Worm (Caenorhabditis elegans): ENCODE results near the gene srsx-14.
A peak's percentile ranks its signal among the peaks of the same experiment; 100 is the strongest.

srsx-14 gene

ce11 chrIV:5593804-5594214, 33.1 kb downstream of the srsx-14 start (continued):
- TF ChIP-seq R02D3.7 (tag; optimal IDR thresholded peaks at IDR 0.05): no peak
- no peak for TF ChIP-seq daf-12 (tag; optimal IDR thresholded peaks at IDR 0.05)
- TF ChIP-seq lsy-12 (tag; optimal IDR thresholded peaks at IDR 0.05): peak; percentile 0
- TF ChIP-seq ceh-82 (tag; optimal IDR thresholded peaks at IDR 0.05): no peak
- TF ChIP-seq fos-1 (tag; optimal IDR thresholded peaks at IDR 0.05): no peak
- TF ChIP-seq pqm-1 (tag; optimal IDR thresholded peaks at IDR 0.05): no peak
- peak; percentile 100 for TF ChIP-seq pha-4 (tag; optimal IDR thresholded peaks at IDR 0.05)
- TF ChIP-seq nhr-43 (tag; optimal IDR thresholded peaks at IDR 0.05; ENCODE audit: poor library complexity, severe bottlenecking): peak; percentile 51
- no peak for TF ChIP-seq ceh-16 (tag; optimal IDR thresholded peaks at IDR 0.05)
- peak; percentile 30 for TF ChIP-seq jun-1 (tag; optimal IDR thresholded peaks at IDR 0.05)
- no peak for TF ChIP-seq elt-2 (tag; optimal IDR thresholded peaks at IDR 0.05)
- TF ChIP-seq aly-2 (tag; optimal IDR thresholded peaks at IDR 0.05): no peak
- no peak for TF ChIP-seq nhr-76 (tag; optimal IDR thresholded peaks at IDR 0.05)
- no peak for TF ChIP-seq fkh-10 (GFP tag; optimal IDR thresholded peaks at IDR 0.05)

DNA sequence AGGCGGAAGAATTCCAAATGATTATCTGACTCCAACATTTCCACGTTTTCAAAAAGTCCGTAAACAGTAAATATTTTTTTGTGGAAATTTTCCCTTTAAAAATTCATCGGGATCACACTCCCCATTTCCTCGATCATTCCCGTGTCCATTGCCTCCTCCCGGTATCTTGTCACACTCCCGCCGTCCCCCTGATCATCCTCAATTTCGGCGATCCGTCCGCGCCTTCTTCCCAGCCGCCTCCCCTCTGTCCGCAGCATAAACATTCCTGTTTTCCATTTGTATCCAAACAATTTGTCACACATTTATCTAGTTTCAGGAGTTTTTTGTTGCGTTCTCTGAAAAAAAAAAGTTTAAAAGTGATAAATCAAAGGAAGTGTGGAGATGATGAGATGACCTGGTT, 34.0 kb downstream of the srsx-14 start:
- TF ChIP-seq nhr-28 (tag; optimal IDR thresholded peaks at IDR 0.05) (no peak), nhr-43 (tag; optimal IDR thresholded peaks at IDR 0.05; ENCODE audit: poor library complexity, severe bottlenecking) (peak; percentile 4)

DNA sequence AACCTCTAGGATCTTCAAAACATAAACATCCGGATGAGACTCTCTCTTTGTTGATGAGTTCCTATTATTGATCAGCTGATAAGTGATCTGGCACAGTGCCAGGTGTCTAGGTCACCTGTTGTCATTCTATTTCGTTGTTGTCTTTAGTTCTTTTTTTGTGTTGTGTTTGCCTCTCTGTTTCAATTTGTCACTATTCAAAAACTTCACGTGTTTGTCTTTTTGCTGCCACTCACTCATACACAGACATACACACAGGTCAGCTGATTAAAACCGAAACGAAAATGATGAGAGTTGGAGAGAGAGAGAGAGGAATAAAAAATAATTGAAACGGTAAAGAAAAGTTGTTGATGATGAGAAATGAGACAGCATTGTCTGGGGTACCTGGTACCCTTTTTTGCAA, 35.8 kb downstream of the srsx-14 start:
- TF ChIP-seq lin-39 (tag; optimal IDR thresholded peaks at IDR 0.05) (peak; percentile 42), pqm-1 (tag; optimal IDR thresholded peaks at IDR 0.05) (peak; percentile 94), elt-2 (tag; optimal IDR thresholded peaks at IDR 0.05) (peak; percentile 87), egl-5 (tag; optimal IDR thresholded peaks at IDR 0.05) (peak; percentile 25), pha-4 (tag; optimal IDR thresholded peaks at IDR 0.05) (peak; percentile 99), skn-1 (tag; optimal IDR thresholded peaks at IDR 0.05) (peak; percentile 71), lsy-12 (tag; optimal IDR thresholded peaks at IDR 0.05) (peak; percentile 64), tbx-2 (tag; optimal IDR thresholded peaks at IDR 0.05) (peak; percentile 3), hmg-11 (tag; optimal IDR thresholded peaks at IDR 0.05) (no peak), jun-1 (tag; optimal IDR thresholded peaks at IDR 0.05) (peak; percentile 85), nhr-43 (tag; optimal IDR thresholded peaks at IDR 0.05; ENCODE audit: poor library complexity, severe bottlenecking) (peak; percentile 14), egl-27 (tag; optimal IDR thresholded peaks at IDR 0.05) (no peak), nhr-23 (tag; optimal IDR thresholded peaks at IDR 0.05) (peak; percentile 64), nhr-25 (tag; optimal IDR thresholded peaks at IDR 0.05) (peak; percentile 77), ceh-9 (tag; optimal IDR thresholded peaks at IDR 0.05) (no peak), nfya-1 (tag; optimal IDR thresholded peaks at IDR 0.05; ENCODE audit: insufficient read depth) (peak; percentile 54), eor-1 (tag; optimal IDR thresholded peaks at IDR 0.05) (no peak), R02D3.7 (tag; optimal IDR thresholded peaks at IDR 0.05) (no peak), snpc-4 (tag; optimal IDR thresholded peaks at IDR 0.05) (no peak), nhr-12 (tag; optimal IDR thresholded peaks at IDR 0.05) (no peak), ZK546.5 (tag; optimal IDR thresholded peaks at IDR 0.05) (no peak), ceh-16 (tag; optimal IDR thresholded peaks at IDR 0.05) (no peak), nhr-77 (tag; optimal IDR thresholded peaks at IDR 0.05) (no peak), sea-2 (GFP tag; optimal IDR thresholded peaks at IDR 0.05) (no peak), ztf-11 (tag; optimal IDR thresholded peaks at IDR 0.05) (no peak)

DNA sequence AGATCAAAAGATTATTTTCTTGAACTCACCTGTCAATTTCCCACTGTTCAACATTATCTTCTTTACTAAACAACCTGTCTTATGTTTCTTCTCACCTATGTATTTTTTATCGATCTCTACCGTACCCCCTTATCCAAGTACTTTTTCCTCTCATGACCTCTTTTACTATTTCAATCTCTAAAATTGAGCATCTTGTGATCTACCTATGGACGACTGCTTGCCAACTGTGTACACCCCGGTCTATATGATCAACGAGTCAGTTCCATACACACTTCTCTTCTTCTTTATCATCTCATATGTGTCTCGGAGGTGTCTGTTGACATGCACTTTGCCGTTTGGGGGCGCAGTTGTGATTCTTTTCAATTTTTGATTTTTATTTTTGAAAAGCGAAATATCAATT, 36.8 kb downstream of the srsx-14 start:
- TF ChIP-seq nfya-1 (tag; optimal IDR thresholded peaks at IDR 0.05; ENCODE audit: insufficient read depth): peak; percentile 33
- TF ChIP-seq ama-1 (optimal IDR thresholded peaks at IDR 0.05): no peak
- TF ChIP-seq elt-2 (tag; optimal IDR thresholded peaks at IDR 0.05): peak; percentile 70
- TF ChIP-seq jun-1 (tag; optimal IDR thresholded peaks at IDR 0.05): peak; percentile 50
- TF ChIP-seq pqm-1 (tag; optimal IDR thresholded peaks at IDR 0.05): peak; percentile 84
- TF ChIP-seq nhr-237 (tag; optimal IDR thresholded peaks at IDR 0.05): no peak
- TF ChIP-seq pha-4 (tag; optimal IDR thresholded peaks at IDR 0.05): peak; percentile 98
